Fruit fly (Drosophila melanogaster) whole organism, embryonic: ENCODE data around the gene CG4456.
A peak's percentile ranks its signal among the peaks of the same experiment; 100 is the strongest.

Experiments
- CG12299 ChIP-seq: fragments of 200-800 bp; sonication (Bioruptor generic); optimal IDR thresholded peaks from 2 replicates; lab custom pipeline; 2018; ENCODE audit warnings: missing biosample characterization, mild to moderate bottlenecking, missing genetic modification characterization
- CG18011 ChIP-seq: fragments of 200-800 bp; sonication (Bioruptor generic); optimal IDR thresholded peaks from 2 replicates; lab custom pipeline; 2017; ENCODE audit warnings: missing biosample characterization, missing genetic modification characterization, mild to moderate bottlenecking, moderate library complexity, missing genotype
- CG2712 ChIP-seq: fragments of 200-800 bp; optimal IDR thresholded peaks from 3 replicates; lab custom pipeline; 2019; ENCODE audit warnings: missing biosample characterization, mild to moderate bottlenecking, missing genetic modification characterization, moderate library complexity
- CG4404 ChIP-seq: fragments of 200-800 bp; sonication (Bioruptor generic); IDR thresholded peaks from 2 replicates; pipeline ENCODE4 v1.3.6; 2022; ENCODE audit warnings: missing biosample characterization, missing genetic modification characterization
- CG4820 ChIP-seq: fragments of 200-800 bp; sonication (Bioruptor generic); optimal IDR thresholded peaks from 3 replicates; lab custom pipeline; 2016; ENCODE audit warnings: missing biosample characterization, missing genetic modification characterization
- E2f1 ChIP-seq: fragments of 200-800 bp; sonication (Bioruptor generic); IDR thresholded peaks from 2 replicates; pipeline ENCODE4 v1.3.6; 2022; ENCODE audit warnings: missing biosample characterization, missing genetic modification characterization
- Eip74EF ChIP-seq, 2 experiments: fragments of 200-800 bp in 1 of 2; fragments of >200 bp in 1 of 2; sonication (Bioruptor generic) in 1 of 2; optimal IDR thresholded peaks; 2 replicates each; lab custom pipeline; 2017 to 2019; ENCODE audit warnings: missing biosample characterization in 2 of 2, missing genetic modification characterization in 2 of 2, mild to moderate bottlenecking in 1 of 2, moderate library complexity in 1 of 2
- Pdp1 ChIP-seq, 2 experiments: fragments of 200-800 bp; sonication (Bioruptor generic); optimal IDR thresholded peaks; 3 replicates each; lab custom pipeline; 2016; ENCODE audit warnings: missing biosample characterization in 2 of 2, missing genetic modification characterization in 2 of 2, mild to moderate bottlenecking in 1 of 2, moderate library complexity in 1 of 2
- disco-r ChIP-seq: fragments of 200-800 bp; sonication (Bioruptor generic); optimal IDR thresholded peaks from 2 replicates; lab custom pipeline; 2016; ENCODE audit warnings: missing biosample characterization, missing genetic modification characterization
- dmrt11E ChIP-seq: fragments of 200-800 bp; sonication (Bioruptor generic); optimal IDR thresholded peaks from 3 replicates; lab custom pipeline; 2018; ENCODE audit warnings: missing biosample characterization, mild to moderate bottlenecking, missing genetic modification characterization, moderate library complexity
- ro ChIP-seq: fragments of 200-800 bp; sonication (Bioruptor generic); IDR thresholded peaks from 2 replicates; pipeline ENCODE4 v1.3.6; 2022; ENCODE audit warnings: missing biosample characterization, missing genetic modification characterization
- toy ChIP-seq: fragments of 200-800 bp; sonication (Bioruptor generic); IDR thresholded peaks from 2 replicates; pipeline ENCODE4 v1.3.6; 2022; ENCODE audit warnings: missing biosample characterization, missing genetic modification characterization
- ttk ChIP-seq: fragments of 200-800 bp; sonication (Bioruptor generic); IDR thresholded peaks from 2 replicates; pipeline ENCODE4 v2.1.2; 2022; ENCODE audit warnings: missing biosample characterization, missing genetic modification characterization

DNA sequence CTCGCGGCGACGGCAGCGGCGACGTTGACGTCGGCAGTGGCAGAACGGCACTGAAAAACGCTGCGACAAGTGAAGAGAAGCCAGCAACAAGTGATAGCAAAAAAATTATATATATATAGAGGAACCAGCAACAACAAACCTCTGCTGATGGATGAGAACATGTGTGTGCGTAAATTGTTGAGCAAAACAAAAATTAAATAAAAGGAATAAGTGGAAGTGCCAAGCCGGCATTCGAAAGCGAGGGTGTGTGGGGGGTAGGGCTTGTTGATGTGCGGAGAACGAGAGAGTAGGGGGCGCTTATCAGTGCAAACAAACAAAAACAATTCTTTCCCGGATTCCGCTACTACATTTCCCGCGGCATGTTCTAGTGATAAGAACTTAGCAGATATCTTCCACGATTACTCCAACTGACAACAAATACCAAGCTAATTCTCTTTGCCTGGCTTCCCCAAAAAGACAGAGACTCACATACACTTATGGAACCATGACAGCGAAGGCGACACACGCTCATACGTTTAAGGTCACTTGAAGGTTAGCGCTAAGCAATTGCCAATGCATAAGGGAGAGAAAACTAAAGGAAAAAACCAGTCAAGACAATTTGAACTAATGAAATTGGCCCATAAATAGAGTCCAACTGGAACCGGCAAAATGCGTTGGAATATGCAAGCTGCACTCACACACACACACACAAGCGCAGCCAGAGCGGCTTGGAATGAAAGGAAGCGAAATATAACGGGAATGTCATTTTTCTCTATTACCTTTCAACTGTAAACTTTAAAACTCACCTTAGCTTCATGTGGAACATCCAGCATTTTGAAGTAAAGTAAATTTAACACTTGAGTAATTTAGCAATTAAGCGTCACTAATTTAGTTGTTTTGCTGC, 14.5 kb upstream of the CG4456 start:
- TF ChIP-seq CG2712 (tag; lab: Kevin White, UChicago) (no peak), CG4820 (GFP tag; lab: Kevin White, UChicago) (no peak), Eip74EF (GFP tag; optimal IDR thresholded peaks at IDR 0.05; lab: Kevin White, UChicago) (no peak), Pdp1 (GFP tag; optimal IDR thresholded peaks at IDR 0.05; lab: Kevin White, UChicago) (peak in 1 of 2 experiments; percentile 33), CG12299 (no peak), toy (no peak), E2f1 (GFP tag; lab: Robert Waterston, UW) (no peak), ro (GFP tag; lab: Robert Waterston, UW) (no peak), dmrt11E (tag; lab: Kevin White, UChicago) (no peak), ttk (GFP tag; lab: Robert Waterston, UW) (no peak), disco-r (GFP tag; lab: Kevin White, UChicago) (no peak), CG18011 (no peak), CG4404 (GFP tag; lab: Robert Waterston, UW) (no peak)
